Worm (Caenorhabditis elegans) whole organism, late embryonic: ENCODE data around the gene C47D12.4.

Experiments
- F13H6.1 ChIP-seq: sonication (generic microtip); optimal IDR thresholded peaks from 2 replicates; lab custom pipeline; 2016; ENCODE audit warnings: missing genetic modification characterization, missing compliant biosample characterization
- K02D7.2 ChIP-seq: sonication (generic microtip); optimal IDR thresholded peaks from 2 replicates; lab custom pipeline; 2017; ENCODE audit warnings: mild to moderate bottlenecking, missing genetic modification characterization, missing compliant biosample characterization
- K09A11.1 ChIP-seq: sonication (generic microtip); optimal IDR thresholded peaks from 2 replicates; lab custom pipeline; 2017; ENCODE audit warnings: antibody characterized with exemption, mild to moderate bottlenecking, missing genetic modification characterization, missing compliant biosample characterization; ENCODE audit not compliant: insufficient read depth
- ama-1 ChIP-seq: fragments of 150-350 bp; optimal IDR thresholded peaks from 2 replicates; lab custom pipeline; 2014
- ceh-18 ChIP-seq: sonication (generic microtip); optimal IDR thresholded peaks from 2 replicates; lab custom pipeline; 2016; ENCODE audit warnings: missing genetic modification characterization, missing compliant biosample characterization
- ceh-19 ChIP-seq: fragments of 200-800 bp; sonication (Bioruptor generic); optimal IDR thresholded peaks from 2 replicates; lab custom pipeline; 2018; ENCODE audit warnings: mild to moderate bottlenecking, missing genetic modification characterization, missing compliant biosample characterization
- ceh-2 ChIP-seq: sonication (generic microtip); optimal IDR thresholded peaks from 2 replicates; lab custom pipeline; 2016; ENCODE audit warnings: missing genotype, missing genetic modification characterization, missing compliant biosample characterization
- ceh-31 ChIP-seq: sonication (generic microtip); optimal IDR thresholded peaks from 2 replicates; lab custom pipeline; 2016; ENCODE audit warnings: missing genetic modification characterization, missing compliant biosample characterization
- ceh-34 ChIP-seq: sonication (generic microtip); optimal IDR thresholded peaks from 2 replicates; lab custom pipeline; 2016; ENCODE audit warnings: mild to moderate bottlenecking, missing genetic modification characterization, missing compliant biosample characterization
- ceh-48 ChIP-seq: sonication (generic microtip); optimal IDR thresholded peaks from 2 replicates; lab custom pipeline; 2016; ENCODE audit warnings: missing genetic modification characterization, inconsistent platforms, missing compliant biosample characterization
- ceh-9 ChIP-seq: sonication (generic microtip); optimal IDR thresholded peaks from 2 replicates; lab custom pipeline; 2016; ENCODE audit warnings: mild to moderate bottlenecking, missing genetic modification characterization, inconsistent platforms, missing compliant biosample characterization
- dmd-4 ChIP-seq: sonication (generic microtip); optimal IDR thresholded peaks from 2 replicates; lab custom pipeline; 2016; ENCODE audit warnings: borderline replicate concordance, missing genetic modification characterization, missing compliant biosample characterization
- dve-1 ChIP-seq: sonication (generic microtip); optimal IDR thresholded peaks from 2 replicates; lab custom pipeline; 2017; ENCODE audit warnings: antibody characterized with exemption, mild to moderate bottlenecking, missing genetic modification characterization, missing compliant biosample characterization
- elt-2 ChIP-seq: sonication (generic microtip); optimal IDR thresholded peaks from 2 replicates; lab custom pipeline; 2016; ENCODE audit warnings: missing genetic modification reagents, missing genetic modification characterization, missing compliant biosample characterization
- ets-4 ChIP-seq: sonication (generic microtip); optimal IDR thresholded peaks from 2 replicates; lab custom pipeline; 2016; ENCODE audit warnings: missing genetic modification characterization, missing compliant biosample characterization
- eyg-1 ChIP-seq: sonication (generic microtip); optimal IDR thresholded peaks from 2 replicates; lab custom pipeline; 2016; ENCODE audit warnings: missing genotype, missing genetic modification characterization, missing compliant biosample characterization
- fkh-10 ChIP-seq: fragments of 150-350 bp; optimal IDR thresholded peaks from 2 replicates; lab custom pipeline; 2014; ENCODE audit warnings: missing biosample characterization, missing genetic modification reagents, missing genetic modification characterization
- fkh-6 ChIP-seq: sonication (generic microtip); optimal IDR thresholded peaks from 2 replicates; lab custom pipeline; 2016; ENCODE audit warnings: missing genetic modification characterization, missing compliant biosample characterization
- gmeb-2 ChIP-seq: sonication (generic microtip); optimal IDR thresholded peaks from 2 replicates; lab custom pipeline; 2016; ENCODE audit warnings: missing genetic modification characterization, inconsistent platforms, missing compliant biosample characterization
- hlh-13 ChIP-seq: fragments of 200-800 bp; sonication (Bioruptor generic); optimal IDR thresholded peaks from 2 replicates; lab custom pipeline; 2018; ENCODE audit warnings: mild to moderate bottlenecking, missing genetic modification characterization, missing compliant biosample characterization
- hlh-15 ChIP-seq: sonication (generic microtip); optimal IDR thresholded peaks from 2 replicates; lab custom pipeline; 2016; ENCODE audit warnings: missing genetic modification characterization, missing compliant biosample characterization
- hlh-30 ChIP-seq: sonication (generic microtip); optimal IDR thresholded peaks from 2 replicates; lab custom pipeline; 2017; ENCODE audit warnings: antibody characterized with exemption, missing genetic modification characterization, missing compliant biosample characterization; ENCODE audit not compliant: insufficient read depth
- hlh-6 ChIP-seq: sonication (generic microtip); optimal IDR thresholded peaks from 2 replicates; lab custom pipeline; 2016; ENCODE audit warnings: missing genotype, missing genetic modification characterization, missing compliant biosample characterization
- hlh-8 ChIP-seq: sonication (generic microtip); optimal IDR thresholded peaks from 2 replicates; lab custom pipeline; 2016; ENCODE audit warnings: missing genotype, missing genetic modification characterization, missing compliant biosample characterization
- lin-11 ChIP-seq: fragments of 200-800 bp; sonication (Bioruptor generic); optimal IDR thresholded peaks from 2 replicates; lab custom pipeline; 2018; ENCODE audit warnings: mild to moderate bottlenecking, missing genetic modification characterization, missing compliant biosample characterization
- madf-2 ChIP-seq: sonication (generic microtip); optimal IDR thresholded peaks from 2 replicates; lab custom pipeline; 2017; ENCODE audit warnings: missing genetic modification characterization, missing compliant biosample characterization
- mec-3 ChIP-seq: sonication (generic microtip); optimal IDR thresholded peaks from 2 replicates; lab custom pipeline; 2016; ENCODE audit warnings: borderline replicate concordance, missing genetic modification characterization, missing compliant biosample characterization
- nfya-1 ChIP-seq: sonication (generic microtip); optimal IDR thresholded peaks from 2 replicates; lab custom pipeline; 2017; ENCODE audit warnings: missing genetic modification characterization, mild to moderate bottlenecking, missing compliant biosample characterization, antibody characterized with exemption, moderate library complexity
- npax-4 ChIP-seq: sonication (generic microtip); optimal IDR thresholded peaks from 2 replicates; lab custom pipeline; 2016; ENCODE audit warnings: missing genetic modification characterization, missing compliant biosample characterization
- odd-2 ChIP-seq: sonication (generic microtip); optimal IDR thresholded peaks from 2 replicates; lab custom pipeline; 2017; ENCODE audit warnings: antibody characterized with exemption, mild to moderate bottlenecking, missing genetic modification characterization, missing compliant biosample characterization
- pag-3 ChIP-seq: sonication (generic microtip); optimal IDR thresholded peaks from 2 replicates; lab custom pipeline; 2016; ENCODE audit warnings: missing compliant biosample characterization, missing genetic modification characterization, borderline replicate concordance
- pha-2 ChIP-seq: sonication (generic microtip); optimal IDR thresholded peaks from 2 replicates; lab custom pipeline; 2017; ENCODE audit warnings: mild to moderate bottlenecking, missing genetic modification characterization, missing compliant biosample characterization
- pqm-1 ChIP-seq: sonication (generic microtip); optimal IDR thresholded peaks from 2 replicates; lab custom pipeline; 2016; ENCODE audit warnings: missing genetic modification characterization, missing compliant biosample characterization
- pros-1 ChIP-seq: fragments of 150-350 bp; optimal IDR thresholded peaks from 2 replicates; lab custom pipeline; 2014; ENCODE audit warnings: missing biosample characterization, missing genetic modification reagents, missing genetic modification characterization
- ref-2 ChIP-seq: sonication (generic microtip); optimal IDR thresholded peaks from 2 replicates; lab custom pipeline; 2016; ENCODE audit warnings: missing genetic modification characterization, missing compliant biosample characterization
- sox-2 ChIP-seq: fragments of 200-800 bp; sonication (Bioruptor generic); IDR thresholded peaks from 2 replicates; pipeline ENCODE4 v1.3.6; 2022; ENCODE audit warnings: missing genetic modification reagents, missing genetic modification characterization, missing compliant biosample characterization
- sox-4 ChIP-seq: sonication (generic microtip); optimal IDR thresholded peaks from 2 replicates; lab custom pipeline; 2017; ENCODE audit warnings: mild to moderate bottlenecking, missing genetic modification characterization, inconsistent platforms, missing compliant biosample characterization
- tbx-2 ChIP-seq: sonication (generic microtip); optimal IDR thresholded peaks from 2 replicates; lab custom pipeline; 2016; ENCODE audit warnings: missing genetic modification characterization, missing compliant biosample characterization
- tbx-7 ChIP-seq: sonication (generic microtip); optimal IDR thresholded peaks from 2 replicates; lab custom pipeline; 2016; ENCODE audit warnings: missing genotype, missing genetic modification characterization, missing compliant biosample characterization
- unc-42 ChIP-seq: sonication (generic microtip); optimal IDR thresholded peaks from 2 replicates; lab custom pipeline; 2016; ENCODE audit warnings: missing genotype, missing genetic modification characterization, missing compliant biosample characterization
- unc-86 ChIP-seq: sonication (generic microtip); optimal IDR thresholded peaks from 2 replicates; lab custom pipeline; 2016; ENCODE audit warnings: missing genetic modification characterization, missing compliant biosample characterization
- zip-5 ChIP-seq: sonication (generic microtip); optimal IDR thresholded peaks from 2 replicates; lab custom pipeline; 2016; ENCODE audit warnings: missing genetic modification characterization, missing compliant biosample characterization

The C47D12.4 gene

DNA sequence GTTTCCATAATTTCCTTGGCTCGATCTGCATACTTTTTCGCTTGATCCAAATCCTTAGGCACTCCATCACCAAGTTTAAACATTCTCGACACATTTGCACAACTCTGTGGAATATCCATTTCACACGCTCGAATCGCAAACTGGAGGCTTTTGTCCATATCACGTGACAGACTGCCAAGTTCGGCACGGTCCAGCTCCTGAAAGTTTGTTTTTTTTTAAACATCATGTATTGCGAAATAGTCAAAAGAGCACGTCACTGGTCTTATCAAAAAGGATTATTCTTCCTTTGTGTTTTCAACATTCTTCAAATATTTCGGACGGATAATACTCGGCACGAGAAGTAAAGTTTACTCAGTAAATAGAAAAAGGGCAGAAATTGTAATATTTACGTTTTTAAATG lies 32.3 kb upstream of the C47D12.4 start:
- TF ChIP-seq hlh-30 (peak; percentile 49), hlh-15 (tag; lab: Kevin White, UChicago) (no peak)

DNA sequence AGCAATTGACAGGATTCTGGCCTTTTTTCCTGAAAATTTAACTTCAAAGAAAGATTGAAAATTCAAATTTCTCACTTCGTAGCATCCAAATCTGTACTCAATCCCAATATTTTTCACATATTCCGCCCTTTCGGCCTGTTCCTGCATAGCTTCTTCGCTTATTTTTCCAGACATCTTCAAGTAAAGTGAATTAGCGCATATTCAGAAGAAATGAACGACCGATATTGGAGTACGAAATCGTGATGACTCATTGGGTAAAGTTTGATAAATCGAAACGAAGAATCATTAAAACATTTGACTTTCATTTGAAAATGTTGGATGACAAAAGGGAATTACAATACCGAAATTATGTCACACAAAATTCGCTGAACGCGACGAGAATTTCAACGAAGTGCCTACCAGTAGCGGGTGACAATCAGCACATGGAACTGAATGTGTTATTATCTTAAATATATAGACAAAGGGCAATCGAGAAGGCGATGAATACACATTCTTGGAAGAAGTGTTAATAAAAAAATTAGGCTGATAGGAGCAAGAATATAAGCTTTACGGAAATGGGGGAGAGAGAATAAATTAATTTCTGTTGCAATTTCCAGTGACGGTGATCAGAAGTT lies 30.5 kb upstream of the C47D12.4 start, which contains the start of gene coa-7:
Gene coa-7 (minus strand): TSS at position 174 of the 614 bp plus-strand sequence.
- no peak for TF ChIP-seq F13H6.1 (tag; lab: Kevin White, UChicago)
- TF ChIP-seq K09A11.1 (tag; lab: Kevin White, UChicago), result no peak
- no peak for TF ChIP-seq nfya-1 (tag; lab: Kevin White, UChicago)
- no peak for TF ChIP-seq npax-4 (tag; lab: Kevin White, UChicago)
- no peak for TF ChIP-seq lin-11 (tag; lab: Kevin White, UChicago)
- no peak for TF ChIP-seq zip-5 (tag; lab: Kevin White, UChicago)
- TF ChIP-seq elt-2 (tag; lab: Kevin White, UChicago), result no peak
- TF ChIP-seq ama-1 (lab: Kevin White, UChicago), result no peak
- TF ChIP-seq hlh-6 (tag; lab: Kevin White, UChicago), result no peak
- no peak for TF ChIP-seq gmeb-2
- no peak for TF ChIP-seq tbx-7 (tag; lab: Kevin White, UChicago)
- no peak for TF ChIP-seq pha-2 (tag; lab: Kevin White, UChicago)
- no peak for TF ChIP-seq pag-3 (tag; lab: Kevin White, UChicago)

DNA sequence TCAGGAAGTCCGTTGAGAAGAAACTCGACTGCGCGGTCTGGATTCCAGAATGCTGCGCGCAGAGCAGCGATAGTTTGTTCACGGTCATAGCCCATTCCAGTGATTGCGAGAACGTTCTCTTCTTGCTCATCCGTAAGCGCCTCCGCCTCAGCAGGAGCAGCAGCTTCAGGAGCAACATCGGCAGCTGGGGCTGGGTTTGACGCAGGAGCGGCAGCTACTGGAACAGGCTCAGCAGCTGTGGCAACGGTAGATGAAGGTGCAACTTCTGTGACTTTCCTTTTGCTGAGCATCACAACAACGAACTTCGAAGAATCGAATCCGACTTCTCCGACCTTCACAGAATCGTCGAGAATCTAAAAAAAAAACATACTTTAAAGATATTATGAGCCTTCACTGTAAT lies 29.4 kb upstream of the C47D12.4 start:
- no peak for TF ChIP-seq dmd-4
- no peak for TF ChIP-seq pha-2 (tag; lab: Kevin White, UChicago)
- no peak for TF ChIP-seq ceh-48 (tag; lab: Kevin White, UChicago)
- TF ChIP-seq ceh-9 (tag; lab: Kevin White, UChicago), result no peak
- TF ChIP-seq, all 69 proteins: peak for 0

DNA sequence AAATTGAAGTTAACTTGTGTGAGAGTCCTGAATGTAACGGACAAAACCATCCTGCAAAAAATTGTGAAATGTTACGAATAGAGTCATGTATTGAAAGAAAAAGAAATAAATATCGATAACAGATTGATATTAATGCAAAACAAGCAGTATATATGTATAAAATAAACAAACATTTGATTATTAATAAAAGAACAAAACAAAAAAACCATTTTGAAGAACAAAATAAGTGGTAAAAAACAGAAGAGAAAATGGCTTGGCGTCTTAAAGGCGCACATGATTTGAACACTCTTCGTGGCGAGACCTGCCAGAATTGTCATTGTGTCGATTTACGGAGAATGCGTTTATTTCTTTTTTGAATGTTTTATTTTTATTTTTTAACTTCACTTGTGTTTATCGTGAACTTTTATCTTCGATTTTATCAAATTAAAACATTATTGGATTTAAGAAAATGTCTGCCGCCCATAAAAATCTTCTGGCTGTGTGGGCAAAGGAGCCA lies 28.8 kb upstream of the C47D12.4 start, which contains the start of the genes rad-23 and rpn-12:
Gene rad-23 (minus strand): TSS at position 51 of the 496 bp plus-strand sequence.
Gene rpn-12 (plus strand): TSS at position 446 of the 496 bp plus-strand sequence.
- no peak for TF ChIP-seq sox-4 (tag; lab: Kevin White, UChicago)
- TF ChIP-seq odd-2, result no peak
- no peak for TF ChIP-seq ceh-48 (tag; lab: Kevin White, UChicago)
- no peak for TF ChIP-seq F13H6.1 (tag; lab: Kevin White, UChicago)
- no peak for TF ChIP-seq hlh-15 (tag; lab: Kevin White, UChicago)
- no peak for TF ChIP-seq ets-4 (tag; lab: Kevin White, UChicago)
- TF ChIP-seq hlh-13 (GFP tag; lab: Kevin White, UChicago), result no peak
- TF ChIP-seq hlh-8 (tag; lab: Kevin White, UChicago), result no peak
- no peak for TF ChIP-seq madf-2 (tag; lab: Kevin White, UChicago)
- TF ChIP-seq dve-1, result no peak
- TF ChIP-seq unc-42, result peak; percentile 47
- TF ChIP-seq ceh-18, result no peak
- TF ChIP-seq pros-1 (tag; lab: Kevin White, UChicago), result no peak
- TF ChIP-seq eyg-1 (tag; lab: Kevin White, UChicago), result no peak
- TF ChIP-seq tbx-7 (tag; lab: Kevin White, UChicago), result no peak
- no peak for TF ChIP-seq ama-1 (lab: Kevin White, UChicago)
- peak; percentile 29 for TF ChIP-seq ceh-31 (tag; lab: Kevin White, UChicago)
- TF ChIP-seq K02D7.2 (tag; lab: Kevin White, UChicago), result no peak
- no peak for TF ChIP-seq fkh-6 (tag; lab: Kevin White, UChicago)
- TF ChIP-seq pqm-1 (tag; lab: Kevin White, UChicago), result no peak
- no peak for TF ChIP-seq tbx-2 (tag; lab: Kevin White, UChicago)
- TF ChIP-seq unc-86 (tag; lab: Kevin White, UChicago), result no peak
- TF ChIP-seq mec-3, result no peak
- no peak for TF ChIP-seq sox-2 (GFP tag; lab: Robert Waterston, UW)
- TF ChIP-seq ceh-19 (GFP tag; lab: Kevin White, UChicago), result no peak
- peak; percentile 0 for TF ChIP-seq hlh-30
- TF ChIP-seq ceh-2, result no peak
- TF ChIP-seq ceh-34 (tag; lab: Kevin White, UChicago), result no peak
- no peak for TF ChIP-seq fkh-10 (GFP tag; lab: Kevin White, UChicago)
- no peak for TF ChIP-seq ref-2 (tag; lab: Kevin White, UChicago)
- no peak for TF ChIP-seq pag-3 (tag; lab: Kevin White, UChicago)
- TF ChIP-seq nfya-1 (tag; lab: Kevin White, UChicago), result peak; percentile 29
- TF ChIP-seq hlh-6 (tag; lab: Kevin White, UChicago), result no peak
